Worm (Caenorhabditis elegans): ENCODE data around the gene F09E10.7.

ce11 chrX:1477932-1478331 lies 23.7 kb downstream of the F09E10.7 start:
- TF ChIP-seq hlh-30 (tag; optimal IDR thresholded peaks at IDR 0.05; ENCODE audit: insufficient read depth) (no peak), pha-4 (tag; optimal IDR thresholded peaks at IDR 0.05) (no peak), ceh-45 (GFP tag; IDR thresholded peaks at IDR 0.05) (no peak), nhr-11 (tag; optimal IDR thresholded peaks at IDR 0.05) (no peak), ref-2 (tag; optimal IDR thresholded peaks at IDR 0.05) (no peak), ceh-34 (tag; optimal IDR thresholded peaks at IDR 0.05) (no peak), ceh-19 (GFP tag; optimal IDR thresholded peaks at IDR 0.05) (no peak), ama-1 (optimal IDR thresholded peaks at IDR 0.05) (no peak)
